Worm (Caenorhabditis elegans): Measurements from ENCODE around the gene F47G3.4.

F47G3.4 gene

ce11 chrX:2419777-2420176, 38.4 kb downstream of the F47G3.4 start, which contains the start of gene glr-7:
Gene glr-7, minus strand, starts transcription at chrX:2419877.
- no peak for TF ChIP-seq ztf-29 (GFP tag; IDR thresholded peaks at IDR 0.05)
- no peak for TF ChIP-seq ref-1 (GFP tag; conservative IDR thresholded peaks at IDR 0.05)
- TF ChIP-seq cog-1 (tag; optimal IDR thresholded peaks at IDR 0.05): no peak
- TF ChIP-seq T22C8.4 (GFP tag; IDR thresholded peaks at IDR 0.05): no peak
- TF ChIP-seq ztf-23 (GFP tag; IDR thresholded peaks at IDR 0.05): no peak
- no peak for TF ChIP-seq flt-1 (GFP tag; IDR thresholded peaks at IDR 0.05)
- no peak for TF ChIP-seq klf-2 (GFP tag; conservative IDR thresholded peaks at IDR 0.05)
- no peak for TF ChIP-seq med-1 (GFP tag; optimal IDR thresholded peaks at IDR 0.05; ENCODE audit: insufficient read depth)
- TF ChIP-seq tab-1 (GFP tag; IDR thresholded peaks at IDR 0.05): no peak

- TF ChIP-seq flt-1 (GFP tag; IDR thresholded peaks at IDR 0.05) (no peak), ztf-23 (GFP tag; IDR thresholded peaks at IDR 0.05) (no peak), ref-1 (GFP tag; conservative IDR thresholded peaks at IDR 0.05) (no peak)
These were observed 40.7 kb downstream of the F47G3.4 start for ce11 chrX:2422123-2422522.

ce11 chrX:2425284-2425683, 43.9 kb downstream of the F47G3.4 start:
- TF ChIP-seq flt-1 (GFP tag; IDR thresholded peaks at IDR 0.05) (no peak), T22C8.4 (GFP tag; IDR thresholded peaks at IDR 0.05) (no peak), ztf-23 (GFP tag; IDR thresholded peaks at IDR 0.05) (no peak), klf-2 (GFP tag; conservative IDR thresholded peaks at IDR 0.05) (no peak), ztf-29 (GFP tag; IDR thresholded peaks at IDR 0.05) (no peak), tab-1 (GFP tag; IDR thresholded peaks at IDR 0.05) (no peak), med-1 (GFP tag; optimal IDR thresholded peaks at IDR 0.05; ENCODE audit: insufficient read depth) (no peak), cog-1 (tag; optimal IDR thresholded peaks at IDR 0.05) (no peak), ref-1 (GFP tag; conservative IDR thresholded peaks at IDR 0.05) (no peak)

- TF ChIP-seq ztf-23 (GFP tag; IDR thresholded peaks at IDR 0.05) (no peak), cog-1 (tag; optimal IDR thresholded peaks at IDR 0.05) (no peak), ztf-29 (GFP tag; IDR thresholded peaks at IDR 0.05) (no peak), flt-1 (GFP tag; IDR thresholded peaks at IDR 0.05) (no peak), klf-2 (GFP tag; conservative IDR thresholded peaks at IDR 0.05) (no peak), T22C8.4 (GFP tag; IDR thresholded peaks at IDR 0.05) (no peak), ref-1 (GFP tag; conservative IDR thresholded peaks at IDR 0.05) (no peak), med-1 (GFP tag; optimal IDR thresholded peaks at IDR 0.05; ENCODE audit: insufficient read depth) (no peak), tab-1 (GFP tag; IDR thresholded peaks at IDR 0.05) (no peak)
These were observed 45.5 kb downstream of the F47G3.4 start for ce11 chrX:2426932-2427331.

- TF ChIP-seq cog-1 (tag; optimal IDR thresholded peaks at IDR 0.05) (no peak), ztf-23 (GFP tag; IDR thresholded peaks at IDR 0.05) (no peak), ref-1 (GFP tag; conservative IDR thresholded peaks at IDR 0.05) (no peak), med-1 (GFP tag; optimal IDR thresholded peaks at IDR 0.05; ENCODE audit: insufficient read depth) (no peak), tab-1 (GFP tag; IDR thresholded peaks at IDR 0.05) (no peak), ztf-29 (GFP tag; IDR thresholded peaks at IDR 0.05) (no peak)
These were observed 46.0 kb downstream of the F47G3.4 start, which contains the start of gene gcy-31 for ce11 chrX:2427404-2427803. Gene gcy-31, minus strand, starts transcription at chrX:2427504.

- TF ChIP-seq cog-1 (tag; optimal IDR thresholded peaks at IDR 0.05) (no peak), ref-1 (GFP tag; conservative IDR thresholded peaks at IDR 0.05) (no peak)
These were observed 48.9 kb downstream of the F47G3.4 start for ce11 chrX:2430317-2430716.

Measured in whole organism, midembryonic.